Worm (Caenorhabditis elegans) whole organism, L1 larva: ENCODE data around the gene K11E4.1.

Experiments
- ces-1 ChIP-seq: fragments of 150-350 bp; optimal IDR thresholded peaks from 2 replicates; lab custom pipeline; 2014; ENCODE audit warnings: missing biosample characterization, missing genetic modification reagents, missing genetic modification characterization
- fkh-4 ChIP-seq: sonication (generic microtip); optimal IDR thresholded peaks from 2 replicates; lab custom pipeline; 2016; ENCODE audit warnings: missing compliant biosample characterization, missing genetic modification characterization, borderline replicate concordance
- fos-1 ChIP-seq: fragments of 150-350 bp; optimal IDR thresholded peaks from 2 replicates; lab custom pipeline; 2014; ENCODE audit warnings: missing biosample characterization, missing genetic modification characterization
- lin-13 ChIP-seq: fragments of 150-350 bp; optimal IDR thresholded peaks from 2 replicates; lab custom pipeline; 2014; ENCODE audit warnings: missing biosample characterization, missing genetic modification reagents, missing genetic modification characterization
- lin-39 ChIP-seq: fragments of 150-350 bp; optimal IDR thresholded peaks from 2 replicates; lab custom pipeline; 2014; ENCODE audit warnings: missing biosample characterization, missing genetic modification reagents, missing genetic modification characterization
- nhr-12 ChIP-seq: sonication (generic microtip); optimal IDR thresholded peaks from 2 replicates; lab custom pipeline; 2017; ENCODE audit warnings: missing biosample characterization, missing genetic modification characterization

DNA sequence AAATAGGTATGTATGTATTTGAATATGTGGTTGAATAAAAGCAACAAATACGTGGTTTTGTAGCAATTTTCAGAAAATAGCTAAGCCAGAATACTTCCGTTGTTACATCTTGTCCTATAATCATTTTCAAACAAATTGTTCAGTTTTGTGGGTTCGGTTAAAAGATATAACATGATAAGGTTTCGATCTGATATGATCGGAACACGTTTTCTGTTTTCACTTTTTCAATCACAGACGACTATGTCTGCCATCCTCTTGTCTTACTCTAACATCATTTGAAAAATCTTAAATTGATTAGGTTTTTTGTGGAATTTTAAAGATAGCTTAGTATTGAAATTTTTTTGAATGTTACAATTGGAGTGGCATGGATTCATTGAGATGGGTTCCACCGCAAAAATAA is 12.3 kb downstream of the K11E4.1 start:
- no peak for TF ChIP-seq fos-1 (tag; lab: Kevin White, UChicago)
- TF ChIP-seq ces-1 (GFP tag; lab: Kevin White, UChicago): no peak
- TF ChIP-seq nhr-12 (tag; lab: Kevin White, UChicago): no peak
- no peak for TF ChIP-seq fkh-4 (tag; lab: Kevin White, UChicago)
- TF ChIP-seq lin-39 (tag; lab: Kevin White, UChicago): no peak
- TF ChIP-seq lin-13 (GFP tag; lab: Kevin White, UChicago): no peak
